Worm (Caenorhabditis elegans) whole organism, L1 larva: Measurements from ENCODE around the gene R10F2.5.
A peak's percentile ranks its signal among the peaks of the same experiment; 100 is the strongest.

ENCODE experiments used
- C04F5.9 ChIP-seq: sonication (generic microtip); optimal IDR thresholded peaks from 2 replicates; lab custom pipeline; 2016; ENCODE audit warnings: missing genetic modification characterization, missing compliant biosample characterization
- C16A3.4 ChIP-seq: fragments of 150-350 bp; optimal IDR thresholded peaks from 2 replicates; lab custom pipeline; 2014; ENCODE audit warnings: missing biosample characterization, missing genetic modification characterization
- C34B4.2 ChIP-seq: sonication (generic microtip); optimal IDR thresholded peaks from 2 replicates; lab custom pipeline; 2017; ENCODE audit warnings: mild to moderate bottlenecking, missing genetic modification characterization, missing compliant biosample characterization
- alr-1 ChIP-seq: fragments of 200-800 bp; sonication (Bioruptor generic); optimal IDR thresholded peaks from 2 replicates; lab custom pipeline; 2018; ENCODE audit warnings: borderline replicate concordance, mild to moderate bottlenecking, missing genetic modification characterization, missing compliant biosample characterization
- blmp-1 ChIP-seq: fragments of 150-350 bp; optimal IDR thresholded peaks from 2 replicates; lab custom pipeline; 2014; ENCODE audit warnings: missing biosample characterization, missing genetic modification characterization
- ceh-8 ChIP-seq: fragments of 200-800 bp; sonication (Bioruptor generic); optimal IDR thresholded peaks from 2 replicates; lab custom pipeline; 2018; ENCODE audit warnings: mild to moderate bottlenecking, missing genetic modification characterization, moderate library complexity, missing compliant biosample characterization
- ceh-90 ChIP-seq: sonication (generic microtip); optimal IDR thresholded peaks from 2 replicates; lab custom pipeline; 2016; ENCODE audit warnings: missing genetic modification characterization, missing compliant biosample characterization
- dpl-1 ChIP-seq, 3 experiments: fragments of 150-350 bp in 2 of 3; sonication (generic microtip) in 1 of 3; optimal IDR thresholded peaks; 2 replicates each; lab custom pipeline; 2014 to 2017; ENCODE audit warnings: missing biosample characterization in 3 of 3, missing genetic modification characterization in 3 of 3, missing genetic modification reagents in 3 of 3
- efl-1 ChIP-seq, 4 experiments: fragments of 150-350 bp; optimal IDR thresholded peaks in 3 of 4; peaks in 1 of 4; 1 replicate in 1 of 4; 2 replicates in 3 of 4; lab custom pipeline; 2014; ENCODE audit warnings: missing biosample characterization in 2 of 4, missing genetic modification characterization in 2 of 4, missing genetic modification reagents in 2 of 4
- elt-2 ChIP-seq: sonication (generic microtip); optimal IDR thresholded peaks from 2 replicates; lab custom pipeline; 2016; ENCODE audit warnings: missing genetic modification characterization, mild to moderate bottlenecking, inconsistent platforms, missing compliant biosample characterization, missing genetic modification reagents
- elt-3 ChIP-seq, 6 experiments: fragments of 150-350 bp in 1 of 6; sonication (generic microtip); optimal IDR thresholded peaks; 2 replicates each; lab custom pipeline; 2017 to 2018; ENCODE audit warnings: missing biosample characterization in 6 of 6, missing genetic modification characterization in 6 of 6, inconsistent platforms in 1 of 6
- ets-5 ChIP-seq: fragments of 200-800 bp; sonication (Bioruptor generic); IDR thresholded peaks from 2 replicates; pipeline ENCODE4 v1.3.6; 2022; ENCODE audit warnings: missing genetic modification characterization, missing compliant biosample characterization
- hlh-4 ChIP-seq: sonication (generic microtip); optimal IDR thresholded peaks from 2 replicates; lab custom pipeline; 2016; ENCODE audit warnings: mild to moderate bottlenecking, missing genetic modification characterization, missing compliant biosample characterization
- lin-35 ChIP-seq, 2 experiments: fragments of 150-350 bp; optimal IDR thresholded peaks; 2 replicates each; lab custom pipeline; 2014; ENCODE audit warnings: missing biosample characterization in 2 of 2, missing genetic modification characterization in 2 of 2, missing genetic modification reagents in 2 of 2
- lsy-2 ChIP-seq, 2 experiments: fragments of 150-350 bp; optimal IDR thresholded peaks; 2 replicates each; lab custom pipeline; 2014; ENCODE audit warnings: missing biosample characterization in 2 of 2, missing genetic modification characterization in 2 of 2
- mab-9 ChIP-seq: fragments of 200-800 bp; sonication (Bioruptor generic); IDR thresholded peaks from 2 replicates; pipeline ENCODE4 v1.3.6; 2022; ENCODE audit warnings: missing genetic modification reagents, missing genetic modification characterization, missing compliant biosample characterization
- mep-1 ChIP-seq: fragments of 150-350 bp; optimal IDR thresholded peaks from 2 replicates; lab custom pipeline; 2014; ENCODE audit warnings: missing biosample characterization, missing genetic modification characterization
- nhr-19 ChIP-seq: fragments of 200-800 bp; sonication (Bioruptor generic); conservative IDR thresholded peaks from 2 replicates; pipeline ENCODE4 v1.3.6; 2022; ENCODE audit warnings: missing genetic modification characterization, missing compliant biosample characterization
- nhr-28 ChIP-seq: fragments of 150-350 bp; optimal IDR thresholded peaks from 2 replicates; lab custom pipeline; 2014; ENCODE audit warnings: missing biosample characterization, missing genetic modification characterization
- nhr-47 ChIP-seq: sonication (generic microtip); optimal IDR thresholded peaks from 2 replicates; lab custom pipeline; 2016; ENCODE audit warnings: mild to moderate bottlenecking, missing genetic modification characterization, moderate library complexity, missing compliant biosample characterization
- nhr-77 ChIP-seq: fragments of 150-350 bp; optimal IDR thresholded peaks from 2 replicates; lab custom pipeline; 2014; ENCODE audit warnings: missing biosample characterization, missing genetic modification characterization
- nhr-85 ChIP-seq: sonication (generic microtip); peaks from one replicate; lab custom pipeline; 2016; ENCODE audit warnings: missing genetic modification characterization, inconsistent platforms, missing compliant biosample characterization
- pag-3 ChIP-seq: sonication (generic microtip); optimal IDR thresholded peaks from 2 replicates; lab custom pipeline; 2017; ENCODE audit warnings: missing genetic modification characterization, mild to moderate bottlenecking, missing compliant biosample characterization, antibody characterized with exemption, borderline replicate concordance; ENCODE audit not compliant: insufficient read depth
- pax-3 ChIP-seq: fragments of 200-800 bp; sonication (Bioruptor generic); optimal IDR thresholded peaks from 2 replicates; lab custom pipeline; 2018; ENCODE audit warnings: mild to moderate bottlenecking, missing genetic modification characterization, moderate library complexity, missing compliant biosample characterization
- pqm-1 ChIP-seq: sonication (generic microtip); optimal IDR thresholded peaks from 3 replicates; lab custom pipeline; 2017; ENCODE audit warnings: missing biosample characterization, missing genetic modification characterization
- rnt-1 ChIP-seq: sonication (generic microtip); optimal IDR thresholded peaks from 2 replicates; lab custom pipeline; 2016; ENCODE audit warnings: mild to moderate bottlenecking, missing genetic modification characterization, moderate library complexity, missing compliant biosample characterization
- skn-1 ChIP-seq: fragments of 150-350 bp; optimal IDR thresholded peaks from 2 replicates; lab custom pipeline; 2014; ENCODE audit warnings: missing biosample characterization, missing genetic modification characterization
- sup-37 ChIP-seq: fragments of 200-800 bp; sonication (Bioruptor generic); optimal IDR thresholded peaks from 2 replicates; lab custom pipeline; 2018; ENCODE audit warnings: mild to moderate bottlenecking, missing genetic modification characterization, missing compliant biosample characterization
- swsn-7 ChIP-seq: sonication (generic microtip); optimal IDR thresholded peaks from 2 replicates; lab custom pipeline; 2016; ENCODE audit warnings: missing genetic modification characterization, missing compliant biosample characterization
- tbx-2 ChIP-seq: sonication (generic microtip); optimal IDR thresholded peaks from 2 replicates; lab custom pipeline; 2016; ENCODE audit warnings: missing genetic modification characterization, missing compliant biosample characterization
- unc-62 ChIP-seq: fragments of 150-350 bp; optimal IDR thresholded peaks from 2 replicates; lab custom pipeline; 2014; ENCODE audit warnings: missing biosample characterization, missing genetic modification reagents, missing genetic modification characterization
- unc-86 ChIP-seq: sonication (generic microtip); optimal IDR thresholded peaks from 2 replicates; lab custom pipeline; 2016; ENCODE audit warnings: missing genetic modification characterization, missing compliant biosample characterization
- unc-98 ChIP-seq: fragments of 200-800 bp; sonication (Bioruptor generic); IDR thresholded peaks from 2 replicates; pipeline ENCODE4 v1.3.6; 2022; ENCODE audit warnings: missing genetic modification characterization, missing compliant biosample characterization
- vab-15 ChIP-seq: sonication (generic microtip); optimal IDR thresholded peaks from 2 replicates; lab custom pipeline; 2017; ENCODE audit warnings: missing genotype, mild to moderate bottlenecking, missing genetic modification characterization, missing compliant biosample characterization
- xbp-1 ChIP-seq: sonication (generic microtip); optimal IDR thresholded peaks from 2 replicates; lab custom pipeline; 2016; ENCODE audit warnings: missing genetic modification characterization, missing compliant biosample characterization
- zip-4 ChIP-seq: fragments of 200-800 bp; sonication (Bioruptor generic); optimal IDR thresholded peaks from 2 replicates; lab custom pipeline; 2018; ENCODE audit warnings: mild to moderate bottlenecking, missing genetic modification characterization, moderate library complexity, missing compliant biosample characterization
- ztf-11 ChIP-seq, 2 experiments: sonication (generic microtip); optimal IDR thresholded peaks; 2 replicates each; lab custom pipeline; 2016 to 2017; ENCODE audit warnings: missing genetic modification characterization in 2 of 2, missing biosample characterization in 1 of 2, missing compliant biosample characterization in 1 of 2

Gene R10F2.5

ce11 chrIII:2965534-2965933 is 41.0 kb upstream of the R10F2.5 start, which contains the start of gene H05C05.2:
TSS of gene H05C05.2 (minus strand) at chrIII:2965634.
- TF ChIP-seq nhr-47 (tag; lab: Kevin White, UChicago) (no peak), tbx-2 (tag; lab: Kevin White, UChicago) (no peak), C34B4.2 (tag; lab: Kevin White, UChicago) (no peak), efl-1 (optimal IDR thresholded peaks at IDR 0.05; lab: Kevin White, UChicago) (no peak), efl-1 (GFP tag; optimal IDR thresholded peaks at IDR 0.05 in 1 of 2; lab: Kevin White, UChicago) (no peak), C04F5.9 (tag; lab: Kevin White, UChicago) (no peak), xbp-1 (tag; lab: Kevin White, UChicago) (no peak), ceh-8 (GFP tag; lab: Kevin White, UChicago) (no peak), pag-3 (no peak), swsn-7 (tag; lab: Kevin White, UChicago) (no peak), skn-1 (no peak)

DNA sequence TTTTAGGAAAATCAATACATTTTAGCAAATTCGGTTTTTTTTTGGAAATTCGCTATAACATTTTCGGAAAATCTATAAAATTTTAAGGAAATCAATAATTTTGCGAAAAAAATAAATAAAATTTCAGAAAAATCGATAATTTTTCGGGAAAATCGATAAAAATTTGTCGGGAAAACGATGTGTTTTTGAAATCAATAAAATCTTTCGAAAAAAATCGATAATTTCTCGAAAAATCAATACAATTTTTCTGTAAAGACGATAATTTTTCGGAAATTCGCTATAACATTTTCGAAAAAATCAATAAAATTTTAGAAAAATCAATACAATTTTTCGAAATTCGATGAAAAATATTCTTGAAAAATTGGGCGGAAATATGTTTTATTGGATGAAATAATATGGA is 37.3 kb upstream of the R10F2.5 start:
- TF ChIP-seq mab-9 (GFP tag; lab: Robert Waterston, UW) (no peak), nhr-19 (GFP tag; lab: Robert Waterston, UW) (no peak), ceh-90 (tag; lab: Kevin White, UChicago) (no peak), nhr-77 (tag; lab: Kevin White, UChicago) (no peak), ets-5 (no peak), alr-1 (tag; lab: Kevin White, UChicago) (no peak), C04F5.9 (tag; lab: Kevin White, UChicago) (no peak), unc-62 (GFP tag; lab: Kevin White, UChicago) (no peak), nhr-28 (tag; lab: Kevin White, UChicago) (no peak), unc-86 (no peak), unc-98 (GFP tag; lab: Robert Waterston, UW) (no peak), vab-15 (tag; lab: Kevin White, UChicago) (no peak), dpl-1 (GFP tag; optimal IDR thresholded peaks at IDR 0.05; lab: Kevin White, UChicago) (no peak), ztf-11 (tag; optimal IDR thresholded peaks at IDR 0.05; lab: Kevin White, UChicago) (no peak), zip-4 (GFP tag; lab: Kevin White, UChicago) (no peak), elt-2 (tag; lab: Kevin White, UChicago) (no peak), pag-3 (no peak), nhr-47 (tag; lab: Kevin White, UChicago) (no peak), pax-3 (tag; lab: Kevin White, UChicago) (no peak)

- TF ChIP-seq nhr-85 (tag; lab: Kevin White, UChicago), result peak; percentile 56
Measured at ce11 chrIII:2960740-2961361, 36.3 kb upstream of the R10F2.5 start.

DNA sequence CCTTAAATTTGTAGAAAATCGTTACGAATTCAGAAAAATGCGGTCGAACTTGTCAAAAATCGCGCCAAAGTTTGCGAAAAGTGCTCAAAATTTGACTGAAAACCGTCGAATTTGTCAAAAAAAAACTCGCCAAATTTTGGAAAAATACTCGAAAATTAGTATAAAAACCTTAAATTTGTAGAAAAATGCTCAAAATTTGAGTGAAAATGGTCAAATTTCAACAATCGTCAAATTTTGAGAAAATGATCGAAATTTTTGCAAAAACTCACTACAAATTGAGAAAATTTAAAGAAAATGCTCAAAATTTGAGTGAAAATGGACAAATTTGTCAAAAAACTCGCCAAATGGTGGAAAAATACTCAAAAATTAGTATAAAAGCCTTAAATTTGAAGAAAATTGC is 27.9 kb upstream of the R10F2.5 start:
- no peak for TF ChIP-seq efl-1 (optimal IDR thresholded peaks at IDR 0.05; lab: Kevin White, UChicago)
- TF ChIP-seq efl-1 (GFP tag; optimal IDR thresholded peaks at IDR 0.05 in 1 of 2; lab: Kevin White, UChicago), result peak in 1 of 2 experiments; percentile 5
- no peak for TF ChIP-seq rnt-1 (tag; lab: Kevin White, UChicago)

DNA sequence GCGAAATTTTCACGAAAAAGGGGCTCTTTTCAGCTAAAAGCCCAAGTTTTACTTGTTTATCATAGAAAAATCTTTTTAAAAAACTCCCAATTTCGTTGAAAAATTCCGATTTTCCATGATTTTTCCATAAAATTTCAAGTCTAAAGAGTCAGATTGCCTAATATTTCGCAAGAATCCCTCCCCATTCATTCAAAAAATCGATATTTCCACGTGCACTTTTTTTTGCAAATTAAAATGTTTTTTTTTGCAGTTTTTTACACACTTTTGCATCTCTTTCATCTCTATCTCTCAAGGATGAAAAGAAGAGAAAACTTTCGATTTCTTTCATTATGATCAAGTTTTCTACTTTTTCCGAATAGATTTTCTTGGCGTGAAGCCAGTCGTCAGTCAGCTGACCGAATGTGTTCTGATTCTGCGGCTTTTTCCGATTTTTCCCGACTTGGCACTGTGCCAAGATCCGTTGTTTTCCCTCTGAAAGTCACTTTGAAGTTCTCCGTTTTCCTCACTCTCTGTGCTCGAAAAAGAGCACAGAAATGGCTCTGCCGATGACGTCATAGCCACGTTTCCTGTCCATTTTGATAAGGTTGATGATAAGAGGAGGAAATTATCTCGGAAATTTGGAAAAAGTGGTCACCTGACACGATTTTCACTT is 23.9 kb upstream of the R10F2.5 start:
- peak; percentile 20 for TF ChIP-seq mep-1 (tag; lab: Kevin White, UChicago)
- no peak for TF ChIP-seq hlh-4 (tag; lab: Kevin White, UChicago)
- no peak for TF ChIP-seq pqm-1 (tag; lab: Kevin White, UChicago)
- peak; percentile 54 for TF ChIP-seq skn-1
- no peak for TF ChIP-seq efl-1 (optimal IDR thresholded peaks at IDR 0.05; lab: Kevin White, UChicago)
- peak in 1 of 2 experiments; percentile 38 for TF ChIP-seq efl-1 (GFP tag; optimal IDR thresholded peaks at IDR 0.05 in 1 of 2; lab: Kevin White, UChicago)
- TF ChIP-seq C16A3.4, result no peak
- peak; percentile 93 for TF ChIP-seq elt-2 (tag; lab: Kevin White, UChicago)
- peak in 1 of 2 experiments; percentile 10 for TF ChIP-seq lin-35 (GFP tag; optimal IDR thresholded peaks at IDR 0.05; lab: Kevin White, UChicago)
- TF ChIP-seq sup-37 (GFP tag; lab: Kevin White, UChicago), result no peak
- peak; percentile 54 for TF ChIP-seq nhr-85 (tag; lab: Kevin White, UChicago)
- peak in 1 of 2 experiments; percentile 19 for TF ChIP-seq lsy-2 (tag; optimal IDR thresholded peaks at IDR 0.05; lab: Kevin White, UChicago)
- TF ChIP-seq blmp-1 (tag; lab: Kevin White, UChicago), result peak; percentile 99
- peak in 1 of 6 experiments; percentile 16 for TF ChIP-seq elt-3 (tag; optimal IDR thresholded peaks at IDR 0.05; lab: Kevin White, UChicago)
- TF ChIP-seq, all 84 proteins: peak for 9
